Fruit fly (Drosophila melanogaster) whole organism, embryonic: Measurements from ENCODE around the gene CG12177.
A peak's percentile ranks its signal among the peaks of the same experiment; 100 is the strongest.

Source experiments
- BtbVII ChIP-seq: fragments of 200-800 bp; sonication (Bioruptor generic); optimal IDR thresholded peaks from 3 replicates; lab custom pipeline; 2017; ENCODE audit warnings: missing biosample characterization, mild to moderate bottlenecking, missing genetic modification characterization
- CG10565 ChIP-seq: fragments of 200-800 bp; sonication (Bioruptor generic); optimal IDR thresholded peaks from 3 replicates; lab custom pipeline; 2016; ENCODE audit warnings: missing biosample characterization, mild to moderate bottlenecking, missing genetic modification characterization
- CG11093 ChIP-seq: fragments of 200-800 bp; sonication (Bioruptor generic); IDR thresholded peaks from 3 replicates; pipeline ENCODE4 v1.3.6; 2022; ENCODE audit warnings: missing biosample characterization, missing genetic modification characterization
- CG1529 ChIP-seq: fragments of 200-800 bp; sonication (Bioruptor generic); optimal IDR thresholded peaks from 3 replicates; lab custom pipeline; 2018; ENCODE audit warnings: missing biosample characterization, missing genetic modification characterization
- CG15601 ChIP-seq: fragments of 200-800 bp; sonication (Bioruptor generic); optimal IDR thresholded peaks from 3 replicates; lab custom pipeline; 2019; ENCODE audit warnings: missing biosample characterization, mild to moderate bottlenecking, missing genetic modification characterization, moderate library complexity
- CG17568 ChIP-seq: fragments of 200-800 bp; sonication (Bioruptor generic); optimal IDR thresholded peaks from 2 replicates; lab custom pipeline; 2018; ENCODE audit warnings: missing biosample characterization, mild to moderate bottlenecking, missing genetic modification characterization, moderate library complexity
- CG2889 ChIP-seq: fragments of 200-800 bp; sonication (Bioruptor generic); IDR thresholded peaks from 3 replicates; pipeline ENCODE4 v1.3.6; 2022; ENCODE audit warnings: missing biosample characterization, missing genetic modification characterization
- CG3163 ChIP-seq: fragments of 200-800 bp; sonication (Bioruptor generic); optimal IDR thresholded peaks from 3 replicates; lab custom pipeline; 2016; ENCODE audit warnings: missing biosample characterization, missing genetic modification characterization
- CG34224 ChIP-seq: fragments of 200-800 bp; sonication (Bioruptor generic); IDR thresholded peaks from 3 replicates; pipeline ENCODE4 v1.3.6; 2022; ENCODE audit warnings: missing biosample characterization, missing genetic modification characterization; ENCODE audit not compliant: partially characterized antibody
- CG3838 ChIP-seq: fragments of 200-800 bp; sonication (Bioruptor generic); optimal IDR thresholded peaks from 3 replicates; lab custom pipeline; 2016; ENCODE audit warnings: missing biosample characterization, missing genetic modification characterization
- CG4854 ChIP-seq: fragments of 200-800 bp; sonication (Bioruptor generic); optimal IDR thresholded peaks from 2 replicates; lab custom pipeline; 2016; ENCODE audit warnings: missing biosample characterization, missing genetic modification characterization, inconsistent platforms
- CG5953 ChIP-seq: fragments of 200-800 bp; sonication (Bioruptor generic); IDR thresholded peaks from 2 replicates; pipeline ENCODE4 v1.3.6; 2022; ENCODE audit warnings: missing biosample characterization, missing genetic modification characterization
- CG9215 ChIP-seq: fragments of 200-800 bp; sonication (Bioruptor generic); IDR thresholded peaks from 2 replicates; pipeline ENCODE4 v1.3.6; 2022; ENCODE audit warnings: missing biosample characterization, missing genetic modification characterization
- CG9609 ChIP-seq: fragments of 200-800 bp; sonication (Bioruptor generic); optimal IDR thresholded peaks from 3 replicates; lab custom pipeline; 2016; ENCODE audit warnings: missing biosample characterization, missing genetic modification characterization
- CrebB ChIP-seq: fragments of 200-800 bp; sonication (Bioruptor generic); optimal IDR thresholded peaks from 3 replicates; lab custom pipeline; 2018; ENCODE audit warnings: missing biosample characterization, mild to moderate bottlenecking, missing genetic modification characterization
- Doc3 ChIP-seq: fragments of 200-800 bp; sonication (Bioruptor generic); IDR thresholded peaks from 3 replicates; pipeline ENCODE4 v1.3.6; 2022; ENCODE audit warnings: missing biosample characterization, missing genetic modification characterization; ENCODE audit not compliant: partially characterized antibody
- HHEX ChIP-seq: fragments of 200-800 bp; sonication (Bioruptor generic); optimal IDR thresholded peaks from 3 replicates; lab custom pipeline; 2017; ENCODE audit warnings: missing biosample characterization, mild to moderate bottlenecking, missing genetic modification characterization, missing genetic modification reagents
- HLH3B ChIP-seq: fragments of 200-800 bp; sonication (Bioruptor generic); IDR thresholded peaks from 2 replicates; pipeline ENCODE4 v1.3.6; 2022; ENCODE audit warnings: missing biosample characterization, missing genetic modification characterization
- Hr51 ChIP-seq, 2 experiments: fragments of 200-800 bp; sonication (Bioruptor generic); optimal IDR thresholded peaks; 2 replicates in 1 of 2; 3 replicates in 1 of 2; lab custom pipeline; 2016 to 2018; ENCODE audit warnings: missing biosample characterization in 2 of 2, missing genetic modification characterization in 2 of 2, mild to moderate bottlenecking in 1 of 2, moderate library complexity in 1 of 2
- Ptx1 ChIP-seq: fragments of 200-800 bp; sonication (Bioruptor generic); IDR thresholded peaks from 2 replicates; pipeline ENCODE4 v1.3.6; 2022; ENCODE audit warnings: missing biosample characterization, missing genetic modification characterization
- Rfx ChIP-seq: fragments of 200-800 bp; sonication (Bioruptor generic); IDR thresholded peaks from 2 replicates; pipeline ENCODE4 v1.3.6; 2022; ENCODE audit warnings: missing biosample characterization, missing genetic modification characterization
- Scr ChIP-seq: fragments of 200-800 bp; sonication (Bioruptor generic); IDR thresholded peaks from 2 replicates; pipeline ENCODE4 v1.3.6; 2022; ENCODE audit warnings: missing biosample characterization, missing genetic modification characterization; ENCODE audit not compliant: partially characterized antibody
- Side ChIP-seq: fragments of 200-800 bp; sonication (Bioruptor generic); optimal IDR thresholded peaks from 2 replicates; lab custom pipeline; 2016; ENCODE audit warnings: missing biosample characterization, missing genetic modification characterization
- Stat92E ChIP-seq, 3 experiments: fragments of >200 bp in 2 of 3; fragments of 200-800 bp in 1 of 3; sonication (Bioruptor generic) in 1 of 3; optimal IDR thresholded peaks; 2 replicates each; lab custom pipeline; 2017 to 2019; ENCODE audit warnings: missing biosample characterization in 3 of 3, missing genetic modification characterization in 3 of 3, mild to moderate bottlenecking in 1 of 3, moderate library complexity in 1 of 3
- TFAM ChIP-seq: fragments of 200-800 bp; sonication (Bioruptor generic); optimal IDR thresholded peaks from 2 replicates; lab custom pipeline; 2017; ENCODE audit warnings: missing biosample characterization, missing genetic modification characterization, inconsistent platforms
- Trl ChIP-seq, 3 experiments: fragments of >200 bp in 2 of 3; fragments of 200-800 bp in 1 of 3; sonication (Bioruptor generic) in 1 of 3; optimal IDR thresholded peaks; 2 replicates in 1 of 3; 3 replicates in 2 of 3; lab custom pipeline; 2016 to 2017; ENCODE audit warnings: missing biosample characterization in 1 of 3, missing genetic modification characterization in 1 of 3
- amos ChIP-seq: fragments of 200-800 bp; sonication (Bioruptor generic); IDR thresholded peaks from 2 replicates; pipeline ENCODE4 v1.3.6; 2022; ENCODE audit warnings: missing biosample characterization, missing genetic modification characterization; ENCODE audit not compliant: partially characterized antibody
- aop ChIP-seq: fragments of 200-800 bp; sonication (Bioruptor generic); IDR thresholded peaks from 2 replicates; pipeline ENCODE4 v1.3.6; 2022; ENCODE audit warnings: missing biosample characterization, missing genetic modification characterization
- bbx ChIP-seq: fragments of 200-800 bp; sonication (Bioruptor generic); IDR thresholded peaks from 2 replicates; pipeline ENCODE4 v1.3.6; 2022; ENCODE audit warnings: missing biosample characterization, missing genetic modification characterization; ENCODE audit not compliant: partially characterized antibody
- dm ChIP-seq: fragments of 200-800 bp; sonication (Bioruptor generic); optimal IDR thresholded peaks from 3 replicates; lab custom pipeline; 2016; ENCODE audit warnings: missing biosample characterization, missing genetic modification characterization
- eve ChIP-seq, 2 experiments: fragments of >200 bp; optimal IDR thresholded peaks; 2 replicates each; lab custom pipeline; 2017; ENCODE audit warnings: missing biosample characterization in 2 of 2, missing genetic modification characterization in 2 of 2
- exex ChIP-seq: fragments of 200-800 bp; sonication (Bioruptor generic); optimal IDR thresholded peaks from 4 replicates; lab custom pipeline; 2018; ENCODE audit warnings: missing biosample characterization, mild to moderate bottlenecking, missing genetic modification characterization, moderate library complexity
- eyg ChIP-seq: fragments of 200-800 bp; sonication (Bioruptor generic); optimal IDR thresholded peaks from 3 replicates; lab custom pipeline; 2016; ENCODE audit warnings: missing biosample characterization, missing genetic modification characterization
- gcm ChIP-seq: fragments of 200-800 bp; sonication (Bioruptor generic); optimal IDR thresholded peaks from 2 replicates; lab custom pipeline; 2019; ENCODE audit warnings: missing biosample characterization, mild to moderate bottlenecking, missing genetic modification characterization, moderate library complexity
- gcm2 ChIP-seq: fragments of 200-800 bp; sonication (Bioruptor generic); optimal IDR thresholded peaks from 2 replicates; lab custom pipeline; 2016; ENCODE audit warnings: missing biosample characterization, missing genetic modification characterization
- gt ChIP-seq: fragments of 200-800 bp; sonication (Bioruptor generic); IDR thresholded peaks from 2 replicates; pipeline ENCODE4 v1.3.6; 2022; ENCODE audit warnings: missing biosample characterization, missing genetic modification characterization
- ham ChIP-seq: fragments of 200-800 bp; sonication (Bioruptor generic); IDR thresholded peaks from 2 replicates; pipeline ENCODE4 v1.3.6; 2022; ENCODE audit warnings: missing biosample characterization, missing genetic modification characterization
- her ChIP-seq: fragments of 200-800 bp; sonication (Bioruptor generic); optimal IDR thresholded peaks from 2 replicates; lab custom pipeline; 2016; ENCODE audit warnings: missing biosample characterization, missing genetic modification characterization
- hkb ChIP-seq, 2 experiments: fragments of 200-800 bp in 1 of 2; fragments of >200 bp in 1 of 2; sonication (Bioruptor generic) in 1 of 2; IDR thresholded peaks in 1 of 2; optimal IDR thresholded peaks in 1 of 2; 2 replicates each; pipeline versions ENCODE4 v1.3.6 to Lab custom; 2017 to 2022; ENCODE audit warnings: missing biosample characterization in 1 of 2, missing genetic modification characterization in 1 of 2
- lmd ChIP-seq: fragments of 200-800 bp; sonication (Bioruptor generic); IDR thresholded peaks from 2 replicates; pipeline ENCODE4 v1.3.6; 2022; ENCODE audit warnings: missing biosample characterization, missing genetic modification characterization
- mam ChIP-seq: fragments of 200-800 bp; sonication (Bioruptor generic); optimal IDR thresholded peaks from 3 replicates; lab custom pipeline; 2016; ENCODE audit warnings: missing biosample characterization, missing genetic modification characterization
- mld ChIP-seq: fragments of 200-800 bp; sonication (Bioruptor generic); IDR thresholded peaks from 3 replicates; pipeline ENCODE4 v1.3.6; 2022; ENCODE audit warnings: missing biosample characterization, missing genetic modification characterization; ENCODE audit not compliant: partially characterized antibody
- pnt ChIP-seq: fragments of 200-800 bp; sonication (Bioruptor generic); optimal IDR thresholded peaks from 3 replicates; lab custom pipeline; 2016; ENCODE audit warnings: missing biosample characterization, missing genetic modification characterization
- rib ChIP-seq: fragments of 200-800 bp; sonication (Bioruptor generic); IDR thresholded peaks from 2 replicates; pipeline ENCODE4 v1.3.6; 2022; ENCODE audit warnings: missing biosample characterization, missing genetic modification characterization
- stc ChIP-seq: fragments of 200-800 bp; sonication (Bioruptor generic); IDR thresholded peaks from 2 replicates; pipeline ENCODE4 v1.3.6; 2022; ENCODE audit warnings: missing biosample characterization, missing genetic modification characterization
- unc-4 ChIP-seq: fragments of 200-800 bp; sonication (Bioruptor generic); IDR thresholded peaks from 2 replicates; pipeline ENCODE4 v1.3.6; 2022; ENCODE audit warnings: missing biosample characterization, missing genetic modification characterization; ENCODE audit not compliant: partially characterized antibody
- vnd ChIP-seq: fragments of 200-800 bp; sonication (Bioruptor generic); IDR thresholded peaks from 3 replicates; pipeline ENCODE4 v1.3.6; 2022; ENCODE audit warnings: missing biosample characterization, missing genetic modification characterization; ENCODE audit not compliant: partially characterized antibody
- vvl ChIP-seq: fragments of 200-800 bp; sonication (Bioruptor generic); IDR thresholded peaks from 2 replicates; pipeline ENCODE4 v1.3.6; 2022; ENCODE audit warnings: missing biosample characterization, missing genetic modification characterization
- z ChIP-seq: fragments of 200-800 bp; sonication (Bioruptor generic); IDR thresholded peaks from 3 replicates; pipeline ENCODE4 v1.3.6; 2022; ENCODE audit warnings: missing biosample characterization, missing genetic modification characterization

CG12177 gene

DNA sequence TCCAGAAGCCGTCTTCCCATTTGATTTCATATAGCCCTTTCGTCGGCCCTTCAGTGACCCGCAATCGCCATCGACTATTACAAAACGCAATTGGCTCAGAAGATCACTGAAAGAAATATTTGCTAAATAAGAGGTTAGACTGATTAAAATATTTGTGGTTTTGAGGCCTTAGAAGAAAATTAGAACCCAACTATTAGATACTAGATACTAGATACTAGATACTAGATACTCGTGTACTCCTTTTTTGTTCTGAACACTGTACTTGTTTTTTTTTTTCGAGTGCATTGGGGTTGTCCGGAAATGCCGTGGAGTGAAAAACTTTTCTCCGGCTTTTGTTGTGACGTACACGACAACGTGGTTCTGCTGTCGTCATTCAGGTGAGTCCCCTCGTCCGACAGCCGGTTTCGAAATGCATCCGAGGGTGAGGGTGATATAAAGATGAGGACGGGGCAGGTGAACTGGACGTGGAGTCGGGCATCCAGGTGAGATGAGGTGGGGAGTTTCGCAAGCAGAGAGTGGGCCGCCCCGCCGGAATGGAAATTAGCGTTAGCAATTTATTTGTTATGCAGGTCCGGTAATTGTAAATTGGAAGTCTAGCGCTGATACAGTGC, 49.9 kb downstream of the CG12177 start (continued):
- TF ChIP-seq CG4854 (GFP tag; lab: Kevin White, UChicago) = no peak
- peak; percentile 27; the same call in 1 of the 2 replicates for TF ChIP-seq lmd (GFP tag; lab: Robert Waterston, UW)
- TF ChIP-seq HLH3B (GFP tag; lab: Robert Waterston, UW) = 0 out of 2 replicates have a peak, but pooled peaks have one; percentile 24
- TF ChIP-seq CrebB (tag; lab: Kevin White, UChicago) = no peak
- TF ChIP-seq eyg (GFP tag; lab: Kevin White, UChicago) = no peak
- TF ChIP-seq vnd (GFP tag; lab: Robert Waterston, UW) = no peak
- peak; percentile 15 for TF ChIP-seq CG9609 (GFP tag; lab: Kevin White, UChicago)
- no peak for TF ChIP-seq BtbVII (GFP tag; lab: Kevin White, UChicago)
- no peak for TF ChIP-seq z (GFP tag; lab: Robert Waterston, UW)
- peak; percentile 29 for TF ChIP-seq mam (GFP tag; lab: Kevin White, UChicago)
- TF ChIP-seq CG5953 (GFP tag; lab: Robert Waterston, UW) = no peak
- TF ChIP-seq mld = no peak
- no peak for TF ChIP-seq eve (GFP tag; optimal IDR thresholded peaks at IDR 0.05; lab: Kevin White, UChicago)
- no peak for TF ChIP-seq Stat92E (GFP tag; optimal IDR thresholded peaks at IDR 0.05; lab: Kevin White, UChicago)
- no peak for TF ChIP-seq CG11093
- TF ChIP-seq exex (tag; lab: Kevin White, UChicago) = no peak
- no peak for TF ChIP-seq hkb (optimal IDR thresholded peaks at IDR 0.05; lab: Kevin White, UChicago)
- 0 out of 2 replicates have a peak, but pooled peaks have one; percentile 13 for TF ChIP-seq hkb (GFP tag; IDR thresholded peaks at IDR 0.05; lab: Robert Waterston, UW)
- no peak for TF ChIP-seq her
- TF ChIP-seq CG17568 (GFP tag; lab: Kevin White, UChicago) = no peak
- no peak for TF ChIP-seq ham (GFP tag; lab: Robert Waterston, UW)
- TF ChIP-seq Scr = no peak
- TF ChIP-seq gt (GFP tag; lab: Robert Waterston, UW) = no peak
- no peak for TF ChIP-seq rib (GFP tag; lab: Robert Waterston, UW)
- TF ChIP-seq gcm2 (GFP tag; lab: Kevin White, UChicago) = no peak
- peak; percentile 50; the same call in 1 of the 2 replicates for TF ChIP-seq Ptx1 (GFP tag; lab: Robert Waterston, UW)
- no peak for TF ChIP-seq stc (GFP tag; lab: Robert Waterston, UW)
- no peak for TF ChIP-seq CG2889 (GFP tag; lab: Robert Waterston, UW)
- no peak for TF ChIP-seq CG1529 (GFP tag; lab: Kevin White, UChicago)
- TF ChIP-seq TFAM (GFP tag; lab: Kevin White, UChicago) = no peak
- TF ChIP-seq Trl (optimal IDR thresholded peaks at IDR 0.05; lab: Kevin White, UChicago) = no peak
- TF ChIP-seq Trl (GFP tag; optimal IDR thresholded peaks at IDR 0.05; lab: Kevin White, UChicago) = no peak
- no peak for TF ChIP-seq Doc3 (GFP tag; lab: Robert Waterston, UW)
- no peak for TF ChIP-seq Side (GFP tag; lab: Kevin White, UChicago)
- no peak for TF ChIP-seq CG3838 (GFP tag; lab: Kevin White, UChicago)
- TF ChIP-seq bbx = no peak
- no peak for TF ChIP-seq CG3163 (GFP tag; lab: Kevin White, UChicago)
- no peak for TF ChIP-seq dm (GFP tag; lab: Kevin White, UChicago)
- TF ChIP-seq aop (GFP tag; lab: Robert Waterston, UW) = no peak
- TF ChIP-seq CG15601 (tag; lab: Kevin White, UChicago) = peak; percentile 31
- no peak for TF ChIP-seq gcm (GFP tag; lab: Kevin White, UChicago)
- no peak for TF ChIP-seq amos
- peak; percentile 41 for TF ChIP-seq pnt (GFP tag; lab: Kevin White, UChicago)
- TF ChIP-seq Rfx (GFP tag; lab: Robert Waterston, UW) = peak; percentile 13; the same call in 1 of the 2 replicates
- TF ChIP-seq HHEX (GFP tag; lab: Kevin White, UChicago) = no peak
- no peak for TF ChIP-seq CG9215 (GFP tag; lab: Robert Waterston, UW)
- peak; percentile 25; the same call in 1 of the 2 replicates for TF ChIP-seq vvl (GFP tag; lab: Robert Waterston, UW)
- TF ChIP-seq unc-4 (GFP tag; lab: Robert Waterston, UW) = no peak
- TF ChIP-seq CG10565 = no peak
- TF ChIP-seq Hr51 (GFP tag; optimal IDR thresholded peaks at IDR 0.05; lab: Kevin White, UChicago) = peak in 1 of 2 experiments; percentile 41
- no peak for TF ChIP-seq CG34224 (GFP tag; lab: Robert Waterston, UW)
